Worm (Caenorhabditis elegans) whole organism, late embryonic: ENCODE measurements around the gene srh-203.

Source experiments
- F13H6.1 ChIP-seq: sonication (generic microtip); optimal IDR thresholded peaks from 2 replicates; lab custom pipeline; 2016; ENCODE audit warnings: missing genetic modification characterization, missing compliant biosample characterization
- K09A11.1 ChIP-seq: sonication (generic microtip); optimal IDR thresholded peaks from 2 replicates; lab custom pipeline; 2017; ENCODE audit warnings: antibody characterized with exemption, mild to moderate bottlenecking, missing genetic modification characterization, missing compliant biosample characterization; ENCODE audit not compliant: insufficient read depth
- ama-1 ChIP-seq: fragments of 150-350 bp; optimal IDR thresholded peaks from 2 replicates; lab custom pipeline; 2014
- ceh-31 ChIP-seq: sonication (generic microtip); optimal IDR thresholded peaks from 2 replicates; lab custom pipeline; 2016; ENCODE audit warnings: missing genetic modification characterization, missing compliant biosample characterization
- eyg-1 ChIP-seq: sonication (generic microtip); optimal IDR thresholded peaks from 2 replicates; lab custom pipeline; 2016; ENCODE audit warnings: missing genotype, missing genetic modification characterization, missing compliant biosample characterization
- fax-1 ChIP-seq: sonication (generic microtip); optimal IDR thresholded peaks from 2 replicates; lab custom pipeline; 2016; ENCODE audit warnings: missing genotype, missing genetic modification characterization, missing compliant biosample characterization
- hlh-30 ChIP-seq: sonication (generic microtip); optimal IDR thresholded peaks from 2 replicates; lab custom pipeline; 2017; ENCODE audit warnings: antibody characterized with exemption, missing genetic modification characterization, missing compliant biosample characterization; ENCODE audit not compliant: insufficient read depth
- hlh-8 ChIP-seq: sonication (generic microtip); optimal IDR thresholded peaks from 2 replicates; lab custom pipeline; 2016; ENCODE audit warnings: missing genotype, missing genetic modification characterization, missing compliant biosample characterization
- sox-2 ChIP-seq: fragments of 200-800 bp; sonication (Bioruptor generic); IDR thresholded peaks from 2 replicates; pipeline ENCODE4 v1.3.6; 2022; ENCODE audit warnings: missing genetic modification reagents, missing genetic modification characterization, missing compliant biosample characterization

DNA sequence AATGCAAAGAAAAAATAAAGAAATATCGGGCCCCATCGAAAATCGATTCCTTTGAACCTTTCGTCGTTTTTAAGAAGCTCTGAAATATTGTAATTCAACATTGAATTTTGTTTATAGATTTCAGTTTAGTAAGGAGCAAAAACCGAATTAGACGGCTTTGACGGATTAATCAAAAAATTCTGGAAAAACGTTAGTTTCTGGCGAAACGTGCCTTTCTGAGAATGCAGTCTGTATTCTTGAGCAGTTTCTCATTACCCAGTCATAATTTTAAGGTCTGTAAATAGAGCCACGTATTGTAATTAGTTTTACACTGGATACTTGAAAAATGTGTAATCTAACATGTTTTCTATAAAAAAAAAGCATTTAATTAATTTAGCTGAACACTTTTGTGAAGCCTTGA, 4.0 kb upstream of the srh-203 start, which contains the start of gene srz-48:
- no peak for TF ChIP-seq hlh-8 (tag; lab: Kevin White, UChicago)
- TF ChIP-seq K09A11.1 (tag; lab: Kevin White, UChicago): no peak
- no peak for TF ChIP-seq ama-1 (lab: Kevin White, UChicago)
- no peak for TF ChIP-seq ceh-31 (tag; lab: Kevin White, UChicago)
- TF ChIP-seq sox-2 (GFP tag; lab: Robert Waterston, UW): no peak
- TF ChIP-seq F13H6.1 (tag; lab: Kevin White, UChicago): no peak
- TF ChIP-seq hlh-30: no peak
- TF ChIP-seq fax-1 (tag; lab: Kevin White, UChicago): no peak
- TF ChIP-seq eyg-1 (tag; lab: Kevin White, UChicago): no peak
